Fruit fly (Drosophila melanogaster): ENCODE measurements around the gene CG10863.

DNA sequence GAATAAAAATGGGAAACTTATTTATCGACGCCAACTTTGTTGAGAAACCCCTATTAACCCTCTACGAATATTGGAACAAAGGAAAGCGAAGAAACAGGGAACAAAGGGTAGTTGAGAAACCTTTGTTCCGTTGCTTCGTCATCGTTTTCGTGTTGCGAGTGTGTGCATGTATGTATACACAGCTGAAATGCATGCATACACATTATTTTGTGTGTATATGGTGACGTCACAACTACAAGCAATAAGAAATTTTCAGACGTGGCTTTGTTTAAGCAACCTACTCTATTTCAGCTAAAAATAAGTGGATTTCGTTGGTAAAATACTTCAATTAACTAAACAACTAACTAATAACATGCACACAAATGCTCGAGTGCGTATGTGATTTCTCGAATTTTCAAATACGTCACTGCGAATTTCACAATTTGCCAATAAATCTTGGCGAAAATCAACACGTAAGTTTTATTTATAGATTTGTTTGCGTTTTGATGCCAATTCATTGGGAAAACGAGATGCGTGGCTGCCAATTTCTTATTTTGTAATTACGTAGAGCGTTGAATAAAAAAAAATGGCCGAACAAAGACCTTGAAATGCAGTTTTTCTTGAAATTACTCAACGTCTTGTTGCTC lies 40.3 kb downstream of the CG10863 start:
- TF ChIP-seq ey (GFP tag; optimal IDR thresholded peaks at IDR 0.05) (no peak), HLH106 (tag; optimal IDR thresholded peaks at IDR 0.05) (no peak), psq (GFP tag; optimal IDR thresholded peaks at IDR 0.05) (peak; percentile 80), Abd-B (GFP tag; optimal IDR thresholded peaks at IDR 0.05) (no peak), usp (GFP tag; optimal IDR thresholded peaks at IDR 0.05) (no peak), Hr78 (GFP tag; optimal IDR thresholded peaks at IDR 0.05) (no peak), Myc (optimal IDR thresholded peaks at IDR 0.05) (no peak), foxo (GFP tag; optimal IDR thresholded peaks at IDR 0.05) (no peak), pan (optimal IDR thresholded peaks at IDR 0.05) (no peak)
